Worm (Caenorhabditis elegans) whole organism, L3 larva: ENCODE results near the gene ZC204.12.

Experiments used
- R02D3.7 ChIP-seq: fragments of 150-350 bp; optimal IDR thresholded peaks from 2 replicates; lab custom pipeline; 2014; ENCODE audit warnings: missing biosample characterization, missing genetic modification characterization
- aly-2 ChIP-seq: fragments of 150-350 bp; optimal IDR thresholded peaks from 2 replicates; lab custom pipeline; 2014; ENCODE audit warnings: missing biosample characterization, missing genetic modification characterization
- ceh-16 ChIP-seq: sonication (generic microtip); optimal IDR thresholded peaks from 2 replicates; lab custom pipeline; 2017; ENCODE audit warnings: missing biosample characterization, missing genetic modification characterization
- elt-1 ChIP-seq: fragments of 150-350 bp; optimal IDR thresholded peaks from 2 replicates; lab custom pipeline; 2014; ENCODE audit warnings: missing biosample characterization, missing genetic modification characterization
- fkh-10 ChIP-seq: sonication (generic microtip); optimal IDR thresholded peaks from 2 replicates; lab custom pipeline; 2017; ENCODE audit warnings: missing biosample characterization, missing genetic modification reagents, missing genetic modification characterization
- jun-1 ChIP-seq: fragments of 150-350 bp; optimal IDR thresholded peaks from 2 replicates; lab custom pipeline; 2014; ENCODE audit warnings: missing biosample characterization, missing genetic modification reagents, missing genetic modification characterization
- lin-39 ChIP-seq: fragments of 150-350 bp; optimal IDR thresholded peaks from 2 replicates; lab custom pipeline; 2018; ENCODE audit warnings: missing biosample characterization, missing genetic modification reagents, missing genetic modification characterization
- nhr-77 ChIP-seq: fragments of 150-350 bp; optimal IDR thresholded peaks from 2 replicates; lab custom pipeline; 2014; ENCODE audit warnings: missing biosample characterization, missing genetic modification characterization
- skn-1 ChIP-seq: fragments of 150-350 bp; optimal IDR thresholded peaks from 2 replicates; lab custom pipeline; 2014; ENCODE audit warnings: missing biosample characterization, missing genetic modification characterization
- snpc-4 ChIP-seq: fragments of 150-350 bp; optimal IDR thresholded peaks from 2 replicates; lab custom pipeline; 2014; ENCODE audit warnings: missing biosample characterization, missing genetic modification characterization
- unc-39 ChIP-seq: sonication (generic microtip); optimal IDR thresholded peaks from 4 replicates; lab custom pipeline; 2017; ENCODE audit warnings: missing biosample characterization, missing genetic modification characterization
- unc-62 ChIP-seq: fragments of 150-350 bp; sonication (generic microtip); optimal IDR thresholded peaks from 4 replicates; lab custom pipeline; 2014; ENCODE audit warnings: missing biosample characterization, missing genetic modification reagents, missing genetic modification characterization
- zag-1 ChIP-seq: fragments of 150-350 bp; optimal IDR thresholded peaks from 2 replicates; lab custom pipeline; 2014; ENCODE audit warnings: missing biosample characterization, missing genetic modification characterization
- ztf-11 ChIP-seq: fragments of 150-350 bp; optimal IDR thresholded peaks from 2 replicates; lab custom pipeline; 2014; ENCODE audit warnings: missing biosample characterization, missing genetic modification characterization

DNA sequence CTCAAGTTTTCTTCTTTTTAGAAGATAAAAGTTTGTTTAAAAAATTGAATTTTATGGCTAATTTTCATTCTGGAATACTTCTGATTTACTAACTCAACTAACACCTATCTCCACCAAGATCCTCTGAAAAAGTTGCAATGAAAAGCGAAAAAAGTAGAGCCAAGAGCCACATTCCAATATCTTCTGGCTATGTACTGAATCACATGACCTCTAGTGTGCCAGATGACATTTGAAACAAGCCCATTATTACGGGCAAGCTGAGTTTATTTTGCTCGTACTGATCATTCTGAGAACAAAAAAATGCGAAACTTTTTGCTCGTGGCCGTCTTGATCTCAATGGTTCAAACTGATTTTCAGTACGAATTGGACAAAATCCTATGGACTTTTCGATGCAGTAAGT lies 22.0 kb upstream of the ZC204.12 start, which contains the start of gene irld-36:
- TF ChIP-seq unc-62 (GFP tag; lab: Kevin White, UChicago) (no peak), unc-39 (tag; lab: Kevin White, UChicago) (no peak), zag-1 (tag; lab: Kevin White, UChicago) (no peak), nhr-77 (tag; lab: Kevin White, UChicago) (no peak), skn-1 (tag; lab: Kevin White, UChicago) (no peak), ztf-11 (tag; lab: Kevin White, UChicago) (no peak), snpc-4 (tag; lab: Kevin White, UChicago) (no peak), jun-1 (no peak), aly-2 (no peak), lin-39 (no peak), fkh-10 (GFP tag; lab: Kevin White, UChicago) (no peak), ceh-16 (tag; lab: Kevin White, UChicago) (no peak), R02D3.7 (tag; lab: Kevin White, UChicago) (no peak), elt-1 (tag; lab: Kevin White, UChicago) (no peak)
